Fruit fly (Drosophila melanogaster): Measurements from ENCODE around the gene CG6765.

DNA sequence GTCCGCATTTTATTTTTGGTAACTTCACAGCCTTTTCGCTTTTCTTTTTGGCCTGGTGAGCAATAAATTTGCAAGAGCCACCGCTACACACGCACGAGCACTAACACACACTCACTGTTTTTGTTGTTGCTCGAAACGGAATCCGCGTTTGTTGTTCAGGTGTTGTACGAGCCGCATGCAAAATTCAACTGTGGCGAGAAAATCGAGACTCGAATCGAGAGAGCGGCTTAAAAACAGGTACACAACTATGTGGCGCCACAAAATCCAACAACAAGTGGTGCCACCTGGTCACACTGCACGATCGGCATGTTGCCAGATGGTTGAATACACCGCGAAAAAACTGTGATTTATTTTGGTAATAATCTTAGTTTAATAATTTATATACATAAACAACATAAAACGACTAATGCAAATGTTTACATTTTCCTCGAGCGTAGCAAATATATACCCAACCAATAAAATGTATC is 5.6 kb upstream of the CG6765 start, which contains the start of gene CG43163:
- TF ChIP-seq exex (tag; optimal IDR thresholded peaks at IDR 0.05) = peak; percentile 7
- peak; percentile 72 for TF ChIP-seq E2f2 (GFP tag; IDR thresholded peaks at IDR 0.05)
- TF ChIP-seq Spps (tag; optimal IDR thresholded peaks at IDR 0.05) = peak; percentile 45
- peak; percentile 38; the same call in 1 of the 2 replicates for TF ChIP-seq Nf-YA (GFP tag; IDR thresholded peaks at IDR 0.05)
- TF ChIP-seq Blimp-1 (GFP tag; optimal IDR thresholded peaks at IDR 0.05) = no peak
- TF ChIP-seq CG17568 (GFP tag; optimal IDR thresholded peaks at IDR 0.05) = no peak
- TF ChIP-seq CG15514 (GFP tag; optimal IDR thresholded peaks at IDR 0.05) = peak; percentile 65
- peak; percentile 30; the same call in 1 of the 2 replicates for TF ChIP-seq CG32772 (GFP tag; IDR thresholded peaks at IDR 0.05)
- TF ChIP-seq CG3726 (GFP tag; IDR thresholded peaks at IDR 0.05) = 0 out of 3 replicates have a peak, but pooled peaks have one; percentile 52
- no peak for TF ChIP-seq hth (optimal IDR thresholded peaks at IDR 0.05)
- TF ChIP-seq CG9876 (GFP tag; optimal IDR thresholded peaks at IDR 0.05) = no peak

Data from whole organism, embryonic.